Worm (Caenorhabditis elegans) whole organism, L4 larva: ENCODE data around the gene T16G1.4.

Experiments used
- F37D6.2 ChIP-seq: sonication (generic microtip); optimal IDR thresholded peaks from 2 replicates; lab custom pipeline; 2016; ENCODE audit warnings: mild to moderate bottlenecking, missing genetic modification characterization, missing compliant biosample characterization
- T26A8.4 ChIP-seq: fragments of 200-800 bp; sonication (Bioruptor generic); IDR thresholded peaks from 2 replicates; pipeline ENCODE4 v1.3.6; 2022; ENCODE audit warnings: missing genetic modification characterization, missing compliant biosample characterization
- ZK337.2 ChIP-seq: fragments of 200-800 bp; sonication (Bioruptor generic); IDR thresholded peaks from 2 replicates; pipeline ENCODE4 v1.3.6; 2022; ENCODE audit warnings: missing genetic modification reagents, missing genetic modification characterization, missing compliant biosample characterization
- ceh-28 ChIP-seq: fragments of 150-350 bp; optimal IDR thresholded peaks from 2 replicates; lab custom pipeline; 2014; ENCODE audit warnings: missing biosample characterization, missing genetic modification reagents, missing genetic modification characterization
- ceh-32 ChIP-seq: sonication (generic microtip); optimal IDR thresholded peaks from 2 replicates; lab custom pipeline; 2016; ENCODE audit warnings: mild to moderate bottlenecking, missing genetic modification characterization, missing compliant biosample characterization; ENCODE audit not compliant: poor library complexity
- ceh-82 ChIP-seq: sonication (generic microtip); optimal IDR thresholded peaks from 2 replicates; lab custom pipeline; 2017; ENCODE audit warnings: missing biosample characterization, missing genetic modification characterization
- daf-16 ChIP-seq, 3 experiments: sonication (generic microtip); optimal IDR thresholded peaks; 2 replicates each; lab custom pipeline; 2016 to 2017; ENCODE audit warnings: missing genetic modification characterization in 3 of 3, missing genetic modification reagents in 3 of 3, mild to moderate bottlenecking in 2 of 3, missing compliant biosample characterization in 2 of 3, missing biosample characterization in 1 of 3, moderate library complexity in 1 of 3
- dmd-9 ChIP-seq: fragments of 200-800 bp; sonication (Bioruptor generic); IDR thresholded peaks from 2 replicates; pipeline ENCODE4 v1.3.6; 2022; ENCODE audit warnings: missing genetic modification reagents, missing genetic modification characterization, missing compliant biosample characterization
- duxl-1 ChIP-seq: sonication (generic microtip); optimal IDR thresholded peaks from 2 replicates; lab custom pipeline; 2016; ENCODE audit warnings: mild to moderate bottlenecking, missing genetic modification characterization, moderate library complexity, missing compliant biosample characterization; ENCODE audit not compliant: poor library complexity
- egl-43 ChIP-seq: fragments of 200-800 bp; sonication (Bioruptor generic); IDR thresholded peaks from 2 replicates; pipeline ENCODE4 v1.3.6; 2022; ENCODE audit warnings: missing genetic modification reagents, missing genetic modification characterization, missing compliant biosample characterization
- fos-1 ChIP-seq: fragments of 150-350 bp; optimal IDR thresholded peaks from 2 replicates; lab custom pipeline; 2014; ENCODE audit warnings: missing biosample characterization, missing genetic modification characterization
- hif-1 ChIP-seq, 2 experiments: sonication (generic microtip); optimal IDR thresholded peaks; 2 replicates each; lab custom pipeline; 2016 to 2017; ENCODE audit warnings: missing compliant biosample characterization in 2 of 2, missing genetic modification characterization in 2 of 2, missing genetic modification reagents in 2 of 2, missing genotype in 2 of 2, mild to moderate bottlenecking in 1 of 2
- hlh-30 ChIP-seq: sonication (generic microtip); optimal IDR thresholded peaks from 2 replicates; lab custom pipeline; 2017; ENCODE audit warnings: antibody characterized with exemption, mild to moderate bottlenecking, missing genetic modification characterization, missing compliant biosample characterization; ENCODE audit not compliant: insufficient read depth
- jun-1 ChIP-seq: fragments of 150-350 bp; optimal IDR thresholded peaks from 2 replicates; lab custom pipeline; 2014; ENCODE audit warnings: missing biosample characterization, missing genetic modification reagents, missing genetic modification characterization
- lim-7 ChIP-seq: fragments of 200-800 bp; sonication (Bioruptor generic); IDR thresholded peaks from 2 replicates; pipeline ENCODE4 v1.3.6; 2022; ENCODE audit warnings: missing genetic modification characterization, missing compliant biosample characterization
- lin-1 ChIP-seq: fragments of 200-800 bp; sonication (Bioruptor generic); IDR thresholded peaks from 2 replicates; pipeline ENCODE4 v1.3.6; 2022; ENCODE audit warnings: missing genetic modification reagents, missing genetic modification characterization, missing compliant biosample characterization
- lsy-2 ChIP-seq, 2 experiments: fragments of 150-350 bp in 1 of 2; sonication (generic microtip) in 1 of 2; optimal IDR thresholded peaks; 2 replicates each; lab custom pipeline; 2014 to 2017; ENCODE audit warnings: missing biosample characterization in 2 of 2, missing genetic modification characterization in 2 of 2
- mxl-2 ChIP-seq: fragments of 200-800 bp; sonication (Bioruptor generic); conservative IDR thresholded peaks from 2 replicates; pipeline ENCODE4 v1.3.6; 2022; ENCODE audit warnings: missing genetic modification reagents, missing genetic modification characterization, missing compliant biosample characterization
- mxl-3 ChIP-seq: fragments of 200-800 bp; sonication (Bioruptor generic); optimal IDR thresholded peaks from 2 replicates; lab custom pipeline; 2018; ENCODE audit warnings: mild to moderate bottlenecking, missing genetic modification characterization, missing compliant biosample characterization
- nhr-111 ChIP-seq: fragments of 200-800 bp; sonication (Bioruptor generic); optimal IDR thresholded peaks from 2 replicates; lab custom pipeline; 2018; ENCODE audit warnings: mild to moderate bottlenecking, missing genetic modification characterization, missing compliant biosample characterization
- nhr-41 ChIP-seq: fragments of 200-800 bp; sonication (Bioruptor generic); IDR thresholded peaks from 2 replicates; pipeline ENCODE4 v1.3.6; 2022; ENCODE audit warnings: missing genetic modification reagents, missing genetic modification characterization, missing compliant biosample characterization
- nhr-48 ChIP-seq: sonication (generic microtip); optimal IDR thresholded peaks from 2 replicates; lab custom pipeline; 2016; ENCODE audit warnings: mild to moderate bottlenecking, missing genetic modification characterization, missing compliant biosample characterization
- rbr-2 ChIP-seq: sonication (generic microtip); optimal IDR thresholded peaks from 2 replicates; lab custom pipeline; 2016; ENCODE audit warnings: missing genotype, missing genetic modification characterization, missing compliant biosample characterization
- sdz-12 ChIP-seq: fragments of 200-800 bp; sonication (Bioruptor generic); optimal IDR thresholded peaks from 2 replicates; lab custom pipeline; 2018; ENCODE audit warnings: mild to moderate bottlenecking, missing genetic modification characterization, missing compliant biosample characterization
- skn-1 ChIP-seq: fragments of 150-350 bp; optimal IDR thresholded peaks from 2 replicates; lab custom pipeline; 2014; ENCODE audit warnings: missing biosample characterization, missing genetic modification characterization
- spr-1 ChIP-seq: sonication (generic microtip); optimal IDR thresholded peaks from 2 replicates; lab custom pipeline; 2016; ENCODE audit warnings: mild to moderate bottlenecking, missing genetic modification characterization, missing compliant biosample characterization
- unc-130 ChIP-seq: sonication (generic microtip); optimal IDR thresholded peaks from 2 replicates; lab custom pipeline; 2016; ENCODE audit warnings: missing genetic modification reagents, missing genetic modification characterization, missing compliant biosample characterization
- unc-39 ChIP-seq: sonication (generic microtip); optimal IDR thresholded peaks from 2 replicates; lab custom pipeline; 2017; ENCODE audit warnings: missing biosample characterization, missing genetic modification characterization
- unc-62 ChIP-seq, 3 experiments: fragments of 150-350 bp in 1 of 3; sonication (generic microtip); optimal IDR thresholded peaks in 2 of 3; peaks in 1 of 3; 1 replicate in 1 of 3; 2 replicates in 2 of 3; lab custom pipeline; 2014 to 2017; ENCODE audit warnings: missing biosample characterization in 3 of 3, missing genetic modification characterization in 3 of 3, missing genetic modification reagents in 3 of 3, missing genotype in 1 of 3
- zag-1 ChIP-seq: fragments of 150-350 bp; optimal IDR thresholded peaks from 2 replicates; lab custom pipeline; 2014; ENCODE audit warnings: missing biosample characterization, missing genetic modification characterization
- zfp-2 ChIP-seq: sonication (generic microtip); optimal IDR thresholded peaks from 2 replicates; lab custom pipeline; 2016; ENCODE audit warnings: mild to moderate bottlenecking, missing genetic modification characterization, missing compliant biosample characterization
- zfp-3 ChIP-seq: fragments of 200-800 bp; sonication (Bioruptor generic); conservative IDR thresholded peaks from 2 replicates; pipeline ENCODE4 v1.3.6; 2022; ENCODE audit warnings: missing genetic modification reagents, missing genetic modification characterization, missing compliant biosample characterization

The T16G1.4 gene

DNA sequence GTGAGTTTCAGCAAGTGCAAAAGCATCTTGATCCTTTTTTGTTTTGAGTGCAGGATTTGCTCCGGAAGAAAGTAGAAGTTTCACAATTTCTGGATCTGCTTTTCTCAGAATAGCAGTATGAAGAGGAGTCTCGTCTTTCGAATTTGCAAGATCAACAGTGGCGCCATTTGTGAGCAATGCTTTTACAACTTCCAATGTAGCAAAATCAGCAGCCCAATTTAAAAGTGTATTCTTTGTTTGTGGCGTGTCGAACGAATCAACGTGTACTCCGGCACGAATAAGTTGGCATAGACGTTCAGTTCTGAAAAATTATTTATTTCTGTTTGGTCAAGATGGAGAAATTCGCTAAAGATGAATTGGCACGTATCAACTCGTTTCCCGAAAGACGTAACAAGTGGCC, 8.0 kb upstream of the T16G1.4 start, which contains the start of gene T16G1.13:
Gene T16G1.13, plus strand, starts transcription at position 301 of the 400 bp plus-strand sequence.
- TF ChIP-seq zag-1 (tag; lab: Kevin White, UChicago) = no peak
- no peak for TF ChIP-seq lim-7 (GFP tag; lab: Robert Waterston, UW)
- TF ChIP-seq unc-62 (GFP tag; optimal IDR thresholded peaks at IDR 0.05 in 1 of 2; lab: Kevin White, UChicago) = peak in 1 of 2 experiments; percentile 29
- no peak for TF ChIP-seq unc-62 (tag; optimal IDR thresholded peaks at IDR 0.05; lab: Kevin White, UChicago)
- no peak for TF ChIP-seq rbr-2 (tag; lab: Kevin White, UChicago)
- TF ChIP-seq lsy-2 (tag; optimal IDR thresholded peaks at IDR 0.05; lab: Kevin White, UChicago) = no peak
- TF ChIP-seq daf-16 (GFP tag; optimal IDR thresholded peaks at IDR 0.05; lab: Kevin White, UChicago) = no peak
- TF ChIP-seq daf-16 (tag; optimal IDR thresholded peaks at IDR 0.05; lab: Kevin White, UChicago) = no peak

DNA sequence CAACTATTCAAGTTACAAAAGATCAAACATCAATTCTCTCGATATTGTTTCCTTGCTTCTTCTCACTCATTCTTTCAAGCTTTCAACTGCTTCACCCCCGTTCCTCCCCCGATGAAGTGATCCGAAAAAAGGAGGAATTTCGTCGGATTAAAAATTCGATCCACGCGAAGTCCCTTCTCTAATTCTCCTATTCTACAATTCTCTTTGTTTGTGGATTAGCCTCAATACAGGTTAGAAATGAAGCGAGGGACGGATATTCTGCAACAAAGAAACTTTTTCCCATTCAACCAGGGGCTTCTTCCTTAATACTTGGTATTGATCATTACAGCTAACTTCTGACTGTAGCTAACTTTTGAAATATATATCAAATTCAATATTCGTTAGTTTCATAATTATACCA, 3.1 kb upstream of the T16G1.4 start, which contains the start of gene grl-2:
Gene grl-2, plus strand, starts transcription at position 301 of the 400 bp plus-strand sequence.
- TF ChIP-seq nhr-111 (GFP tag; lab: Kevin White, UChicago) = no peak
- no peak for TF ChIP-seq ceh-28 (tag; lab: Kevin White, UChicago)
- TF ChIP-seq ZK337.2 = no peak
- no peak for TF ChIP-seq skn-1 (tag; lab: Kevin White, UChicago)
- no peak for TF ChIP-seq lsy-2 (tag; optimal IDR thresholded peaks at IDR 0.05; lab: Kevin White, UChicago)
- no peak for TF ChIP-seq sdz-12
- no peak for TF ChIP-seq ceh-82 (tag; lab: Kevin White, UChicago)
- no peak for TF ChIP-seq hif-1 (tag; optimal IDR thresholded peaks at IDR 0.05; lab: Kevin White, UChicago)
- no peak for TF ChIP-seq zfp-3
- TF ChIP-seq daf-16 (GFP tag; optimal IDR thresholded peaks at IDR 0.05; lab: Kevin White, UChicago) = no peak
- no peak for TF ChIP-seq daf-16 (tag; optimal IDR thresholded peaks at IDR 0.05; lab: Kevin White, UChicago)
- no peak for TF ChIP-seq lim-7 (GFP tag; lab: Robert Waterston, UW)
- no peak for TF ChIP-seq nhr-48 (tag; lab: Kevin White, UChicago)
- TF ChIP-seq duxl-1 = no peak

DNA sequence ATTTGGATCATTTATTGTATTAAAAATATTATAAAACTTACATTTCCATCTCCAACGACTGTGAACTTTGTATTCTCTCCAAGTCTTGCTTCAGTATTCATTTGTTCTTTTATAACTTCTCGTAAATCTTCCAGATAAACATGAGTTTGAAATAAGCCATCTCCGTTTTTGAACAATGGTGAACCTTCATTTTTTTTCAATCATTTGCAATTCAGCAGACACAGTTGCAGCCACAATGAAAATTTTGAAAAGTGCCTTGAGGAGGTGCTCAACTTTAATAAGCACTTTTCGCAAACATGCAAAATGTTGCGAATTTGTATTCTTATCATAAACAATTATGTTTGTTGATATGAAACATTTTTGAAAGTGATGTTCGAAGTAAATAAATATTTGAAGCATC, 2.6 kb upstream of the T16G1.4 start, which contains the start of gene T16G1.3:
Gene T16G1.3, minus strand, starts transcription at position 101 of the 400 bp plus-strand sequence.
- TF ChIP-seq nhr-41 (GFP tag; lab: Robert Waterston, UW) = no peak
- TF ChIP-seq zfp-2 (tag; lab: Kevin White, UChicago) = no peak
- TF ChIP-seq hlh-30 (tag; lab: Kevin White, UChicago) = no peak
- TF ChIP-seq mxl-3 = no peak
- no peak for TF ChIP-seq nhr-111 (GFP tag; lab: Kevin White, UChicago)
- TF ChIP-seq ceh-28 (tag; lab: Kevin White, UChicago) = no peak
- no peak for TF ChIP-seq egl-43 (GFP tag; lab: Robert Waterston, UW)
- TF ChIP-seq spr-1 (tag; lab: Kevin White, UChicago) = no peak
- no peak for TF ChIP-seq fos-1 (tag; lab: Kevin White, UChicago)
- TF ChIP-seq dmd-9 (GFP tag; lab: Robert Waterston, UW) = no peak
- no peak for TF ChIP-seq unc-39 (tag; lab: Kevin White, UChicago)

DNA sequence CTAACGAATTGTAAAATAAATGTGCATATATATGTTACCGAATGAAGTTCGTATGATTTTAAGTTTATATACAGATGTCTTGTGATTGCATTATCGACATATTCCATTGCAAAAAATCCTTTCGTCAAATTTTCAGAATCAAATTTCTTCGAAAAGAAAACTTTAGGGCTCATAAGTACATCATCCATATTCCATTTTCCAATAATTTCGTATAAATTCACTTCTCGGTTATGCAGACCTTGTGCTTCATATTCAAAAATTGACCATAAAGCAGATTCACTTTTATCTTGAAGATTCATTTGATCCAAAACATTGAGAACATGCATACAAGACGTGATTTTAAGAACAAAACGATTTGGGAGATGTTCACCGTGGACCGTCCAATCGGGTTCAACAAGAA, 1.8 kb upstream of the T16G1.4 start:
- TF ChIP-seq unc-130 (GFP tag; lab: Kevin White, UChicago) (no peak), jun-1 (tag; lab: Kevin White, UChicago) (no peak), ceh-32 (tag; lab: Kevin White, UChicago) (no peak), unc-62 (GFP tag; optimal IDR thresholded peaks at IDR 0.05 in 1 of 2; lab: Kevin White, UChicago) (peak in 1 of 2 experiments; percentile 92), unc-62 (tag; optimal IDR thresholded peaks at IDR 0.05; lab: Kevin White, UChicago) (no peak), T26A8.4 (GFP tag; lab: Robert Waterston, UW) (no peak), F37D6.2 (tag; lab: Kevin White, UChicago) (no peak), spr-1 (tag; lab: Kevin White, UChicago) (no peak), lin-1 (GFP tag; lab: Robert Waterston, UW) (no peak), mxl-2 (GFP tag; lab: Robert Waterston, UW) (no peak)
